Fruit fly (Drosophila melanogaster): ENCODE measurements around the gene Stip1.

- TF ChIP-seq cnc (optimal IDR thresholded peaks at IDR 0.05) = no peak
- no peak for TF ChIP-seq bab1 (GFP tag; optimal IDR thresholded peaks at IDR 0.05)
- TF ChIP-seq Mnt (GFP tag; optimal IDR thresholded peaks at IDR 0.05) = no peak
- TF ChIP-seq Clk (GFP tag; optimal IDR thresholded peaks at IDR 0.05) = no peak
- TF ChIP-seq CG11617 (GFP tag; optimal IDR thresholded peaks at IDR 0.05) = no peak
- no peak for TF ChIP-seq CG33017 (tag; optimal IDR thresholded peaks at IDR 0.05)
- TF ChIP-seq kay (GFP tag; ENCODE audit: borderline replicate concordance) = no peak
- no peak for TF ChIP-seq pad (GFP tag; optimal IDR thresholded peaks at IDR 0.05)
- TF ChIP-seq CG1620 (GFP tag; optimal IDR thresholded peaks at IDR 0.05) = no peak
- TF ChIP-seq CG7101 (tag; optimal IDR thresholded peaks at IDR 0.05) = no peak
- no peak for TF ChIP-seq Crg-1 (GFP tag; optimal IDR thresholded peaks at IDR 0.05)
Measured at dm6 chr2L:292301-292700, 2.6 kb upstream of the Stip1 start, which contains the start of gene CG11562.

Measured in whole organism, adult.